Fruit fly (Drosophila melanogaster): ENCODE measurements around the gene CG42750.

The CG42750 gene

DNA sequence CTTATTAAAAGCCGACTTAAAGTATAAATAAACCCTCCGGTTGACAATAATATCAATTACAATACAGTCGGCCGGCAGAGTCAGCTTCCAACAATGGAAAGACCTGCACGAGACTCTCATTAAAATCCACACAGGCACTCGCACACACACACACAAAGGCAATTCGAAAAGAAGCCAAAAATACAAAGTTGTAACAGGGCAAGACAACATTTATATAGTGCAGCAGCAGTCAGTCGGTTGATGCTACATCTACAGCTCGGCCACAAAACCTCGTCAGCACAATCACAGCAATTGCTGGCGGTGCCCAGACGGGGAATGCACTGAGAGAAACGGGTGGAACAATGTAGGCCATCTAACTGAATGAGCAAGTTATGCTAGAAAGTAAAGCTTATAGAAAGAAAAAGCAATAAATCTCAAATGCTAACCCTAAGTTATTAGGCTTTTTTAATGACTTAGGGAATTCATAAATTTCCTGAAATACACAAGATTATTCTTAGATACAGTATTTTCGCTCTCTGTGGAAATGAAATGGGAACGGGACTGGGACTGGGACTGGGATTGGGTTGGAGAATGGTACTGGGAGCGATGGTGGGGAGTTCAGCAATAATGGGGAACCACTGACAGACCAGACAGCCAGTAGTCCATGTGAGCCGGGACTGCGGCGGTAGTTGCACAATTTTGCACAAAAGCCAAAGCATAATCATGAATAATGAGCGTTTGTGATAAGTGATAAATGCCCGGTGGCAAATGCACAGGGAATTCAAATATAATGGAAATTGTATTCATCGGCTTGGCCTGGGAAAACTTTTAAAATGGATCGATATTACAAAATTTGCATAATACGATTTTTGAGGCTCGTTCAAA lies 154.0 kb downstream of the CG42750 start (continued):
- TF ChIP-seq CG6813 (GFP tag; optimal IDR thresholded peaks at IDR 0.05) = peak; percentile 4
- no peak for TF ChIP-seq CG43689 (GFP tag; IDR thresholded peaks at IDR 0.05)
- TF ChIP-seq CHES-1-like (GFP tag; optimal IDR thresholded peaks at IDR 0.05) = peak; percentile 3
- no peak for TF ChIP-seq CG32767 (GFP tag; IDR thresholded peaks at IDR 0.05)
- no peak for TF ChIP-seq nerfin-2 (GFP tag; IDR thresholded peaks at IDR 0.05; ENCODE audit: partially characterized antibody)
- no peak for TF ChIP-seq CG13287 (GFP tag; IDR thresholded peaks at IDR 0.05; ENCODE audit: partially characterized antibody)
- no peak for TF ChIP-seq usp (GFP tag; optimal IDR thresholded peaks at IDR 0.05)
- TF ChIP-seq esg (GFP tag; conservative IDR thresholded peaks at IDR 0.05) = peak; percentile 34; the same call in 1 of the 2 replicates
- no peak for TF ChIP-seq cato (GFP tag; optimal IDR thresholded peaks at IDR 0.05; ENCODE audit: borderline replicate concordance)
- no peak for TF ChIP-seq stc (GFP tag; IDR thresholded peaks at IDR 0.05)
- no peak for TF ChIP-seq CG33557 (GFP tag; optimal IDR thresholded peaks at IDR 0.05)
- peak; percentile 12 for TF ChIP-seq CG12155 (GFP tag; optimal IDR thresholded peaks at IDR 0.05)
- peak; percentile 3 for TF ChIP-seq CG12071 (GFP tag; optimal IDR thresholded peaks at IDR 0.05)
- TF ChIP-seq gcm (GFP tag; optimal IDR thresholded peaks at IDR 0.05) = no peak
- no peak for TF ChIP-seq bowl (GFP tag; IDR thresholded peaks at IDR 0.05)
- peak; percentile 79 for TF ChIP-seq sens (GFP tag)
- TF ChIP-seq shn (GFP tag; optimal IDR thresholded peaks at IDR 0.05) = peak; percentile 7
- no peak for TF ChIP-seq Opbp (GFP tag; IDR thresholded peaks at IDR 0.05; ENCODE audit: partially characterized antibody)
- peak; percentile 42 for TF ChIP-seq ems (GFP tag; optimal IDR thresholded peaks at IDR 0.05)
- TF ChIP-seq CG10209 (GFP tag; optimal IDR thresholded peaks at IDR 0.05) = peak; percentile 4
- no peak for TF ChIP-seq CG7271 (tag; optimal IDR thresholded peaks at IDR 0.05)
- no peak for TF ChIP-seq rib (GFP tag; IDR thresholded peaks at IDR 0.05)
- TF ChIP-seq her (GFP tag; optimal IDR thresholded peaks at IDR 0.05) = peak; percentile 55
- TF ChIP-seq D19A (tag; optimal IDR thresholded peaks at IDR 0.05) = no peak
- no peak for TF ChIP-seq gce (GFP tag; IDR thresholded peaks at IDR 0.05)
- TF ChIP-seq H15 (GFP tag; IDR thresholded peaks at IDR 0.05) = 0 out of 3 replicates have a peak, but pooled peaks have one; percentile 24
- no peak for TF ChIP-seq CG4328 (GFP tag; optimal IDR thresholded peaks at IDR 0.05)
- no peak for TF ChIP-seq CG15479 (GFP tag; optimal IDR thresholded peaks at IDR 0.05)
- TF ChIP-seq Dp (GFP tag; optimal IDR thresholded peaks at IDR 0.05) = no peak
- no peak for TF ChIP-seq CG34376 (GFP tag; optimal IDR thresholded peaks at IDR 0.05)
- TF ChIP-seq sr (GFP tag; IDR thresholded peaks at IDR 0.05) = no peak
- TF ChIP-seq CG17912 (GFP tag; optimal IDR thresholded peaks at IDR 0.05) = no peak
- TF ChIP-seq CG9437 (GFP tag; optimal IDR thresholded peaks at IDR 0.05) = peak; percentile 10
- TF ChIP-seq CG3726 (GFP tag; IDR thresholded peaks at IDR 0.05) = no peak
- TF ChIP-seq cg (GFP tag; optimal IDR thresholded peaks at IDR 0.05) = no peak
- TF ChIP-seq sim (GFP tag; IDR thresholded peaks at IDR 0.05) = no peak
- no peak for TF ChIP-seq grn (GFP tag; optimal IDR thresholded peaks at IDR 0.05)
- no peak for TF ChIP-seq CG12942 (GFP tag; optimal IDR thresholded peaks at IDR 0.05)
- no peak for TF ChIP-seq sug (tag; optimal IDR thresholded peaks at IDR 0.05)
- TF ChIP-seq Hr78 (GFP tag; optimal IDR thresholded peaks at IDR 0.05) = no peak
- no peak for TF ChIP-seq CG12744 (GFP tag; optimal IDR thresholded peaks at IDR 0.05)
- peak; percentile 94 for TF ChIP-seq Ets65A (GFP tag)
- TF ChIP-seq tx (GFP tag; optimal IDR thresholded peaks at IDR 0.05) = peak; percentile 26
- TF ChIP-seq CG1602 (GFP tag; optimal IDR thresholded peaks at IDR 0.05) = peak; percentile 26
- peak; percentile 28 for TF ChIP-seq Camta (GFP tag; optimal IDR thresholded peaks at IDR 0.05)
- no peak for TF ChIP-seq CG2202 (tag; optimal IDR thresholded peaks at IDR 0.05)
- TF ChIP-seq sob (GFP tag; IDR thresholded peaks at IDR 0.05) = 0 out of 2 replicates have a peak, but pooled peaks have one; percentile 37
- TF ChIP-seq CG7357 (GFP tag; IDR thresholded peaks at IDR 0.05) = peak; percentile 65; the same call in 2 of the 3 replicates
- TF ChIP-seq CG2678 (tag; optimal IDR thresholded peaks at IDR 0.05) = peak; percentile 57

All from whole organism, embryonic.